Fruit fly (Drosophila melanogaster) whole organism, prepupa: Measurements from ENCODE around the gene CG12986.

Source experiments
- CG6808 ChIP-seq: fragments of 200-800 bp; sonication (Bioruptor generic); optimal IDR thresholded peaks from 3 replicates; lab custom pipeline; 2017; ENCODE audit warnings: missing biosample characterization, missing genetic modification characterization, mild to moderate bottlenecking, moderate library complexity, missing genetic modification reagents
- CG8319 ChIP-seq: fragments of 200-800 bp; sonication (Bioruptor generic); optimal IDR thresholded peaks from 3 replicates; lab custom pipeline; 2016; ENCODE audit warnings: missing biosample characterization, missing genetic modification characterization
- Ets21C ChIP-seq: fragments of 200-800 bp; sonication (Bioruptor generic); optimal IDR thresholded peaks from 3 replicates; lab custom pipeline; 2016; ENCODE audit warnings: missing biosample characterization, missing genetic modification characterization
- Ets96B ChIP-seq: fragments of 200-800 bp; optimal IDR thresholded peaks from 2 replicates; lab custom pipeline; 2019; ENCODE audit warnings: missing biosample characterization, mild to moderate bottlenecking, missing genetic modification characterization, moderate library complexity
- Gug ChIP-seq: fragments of 200-800 bp; sonication (Bioruptor generic); IDR thresholded peaks from 2 replicates; pipeline ENCODE4 v1.3.6; 2022; ENCODE audit warnings: missing biosample characterization, missing genetic modification characterization
- Hr39 ChIP-seq: fragments of 200-800 bp; sonication (Bioruptor generic); optimal IDR thresholded peaks from 2 replicates; lab custom pipeline; 2016; ENCODE audit warnings: missing biosample characterization, missing genetic modification characterization
- Lpt ChIP-seq: fragments of 200-800 bp; sonication (Bioruptor generic); optimal IDR thresholded peaks from 3 replicates; lab custom pipeline; 2016; ENCODE audit warnings: missing biosample characterization, missing genetic modification characterization
- cyc ChIP-seq: fragments of 200-800 bp; sonication (Bioruptor generic); optimal IDR thresholded peaks from 3 replicates; lab custom pipeline; 2016; ENCODE audit warnings: missing biosample characterization, missing genetic modification characterization

DNA sequence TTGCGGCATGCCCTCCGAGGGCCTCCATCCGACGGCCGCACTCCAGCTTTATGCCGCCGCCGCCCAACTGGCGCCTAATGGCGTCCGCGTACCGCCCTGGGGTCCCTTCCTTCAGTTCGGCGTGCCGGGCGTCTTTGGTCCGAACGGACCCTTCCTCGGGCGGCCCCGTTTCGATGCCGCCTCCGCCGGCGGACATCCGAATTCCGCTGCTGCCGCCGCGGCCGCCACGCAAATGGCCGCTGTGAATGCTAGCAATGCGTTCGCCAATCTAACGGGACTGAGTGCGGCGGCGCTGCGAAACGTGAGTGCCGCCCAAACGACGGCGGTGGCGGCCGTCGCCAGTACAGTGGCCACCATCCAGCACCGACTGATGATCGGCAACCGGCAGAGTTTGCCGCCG lies 50.3 kb downstream of the CG12986 start:
- TF ChIP-seq Hr39 (GFP tag; lab: Kevin White, UChicago) (no peak), Lpt (GFP tag; lab: Kevin White, UChicago) (no peak), CG8319 (GFP tag; lab: Kevin White, UChicago) (no peak), cyc (GFP tag; lab: Kevin White, UChicago) (no peak), CG6808 (GFP tag; lab: Kevin White, UChicago) (no peak), Gug (GFP tag; lab: Robert Waterston, UW) (no peak), Ets21C (GFP tag; lab: Kevin White, UChicago) (no peak), Ets96B (tag; lab: Kevin White, UChicago) (no peak)
